Fruit fly (Drosophila melanogaster): ENCODE data around the gene CG11369.
A peak's percentile ranks its signal among the peaks of the same experiment; 100 is the strongest.

Gene CG11369

DNA sequence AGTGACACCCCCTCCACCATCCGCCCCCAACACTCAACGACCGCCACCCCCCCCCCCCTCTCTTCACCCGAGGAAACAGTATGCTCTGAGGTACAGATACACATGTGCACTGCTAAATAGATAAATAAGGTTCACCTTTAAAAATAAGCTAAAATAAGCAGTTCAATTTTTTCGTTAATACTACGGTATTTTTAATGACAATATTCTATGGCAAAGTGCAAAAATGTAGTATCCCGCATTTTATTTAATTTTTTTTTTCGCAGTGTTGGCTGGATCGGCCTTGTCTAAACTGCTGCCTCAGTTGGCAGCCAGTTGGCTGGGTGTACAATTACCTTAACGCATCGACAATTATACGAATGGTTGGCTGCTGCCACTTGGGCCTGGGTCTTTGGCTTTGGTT is 35.0 kb upstream of the CG11369 start (continued):
- TF ChIP-seq wek (GFP tag; optimal IDR thresholded peaks at IDR 0.05) (no peak), CG3995 (GFP tag; optimal IDR thresholded peaks at IDR 0.05) (no peak), CG12104 (GFP tag; optimal IDR thresholded peaks at IDR 0.05) (no peak), bsh (GFP tag; optimal IDR thresholded peaks at IDR 0.05) (peak in 1 of 2 experiments; percentile 5), Eip74EF (GFP tag; optimal IDR thresholded peaks at IDR 0.05) (no peak), chm (GFP tag; IDR thresholded peaks at IDR 0.05) (0 out of 2 replicates have a peak, but pooled peaks have one; percentile 18), CG15269 (tag; optimal IDR thresholded peaks at IDR 0.05) (peak; percentile 1), Deaf1 (tag; optimal IDR thresholded peaks at IDR 0.05) (no peak), CG17186 (GFP tag; optimal IDR thresholded peaks at IDR 0.05) (no peak), fd102C (GFP tag; optimal IDR thresholded peaks at IDR 0.05) (no peak), dmrt99B (tag; optimal IDR thresholded peaks at IDR 0.05) (peak; percentile 55), CG11456 (GFP tag; IDR thresholded peaks at IDR 0.05) (no peak), CG9609 (GFP tag; optimal IDR thresholded peaks at IDR 0.05) (no peak), Fer3 (tag; optimal IDR thresholded peaks at IDR 0.05) (no peak), lab (GFP tag; optimal IDR thresholded peaks at IDR 0.05) (peak; percentile 4), ken (GFP tag; IDR thresholded peaks at IDR 0.05) (0 out of 3 replicates have a peak, but pooled peaks have one; percentile 28), E2f2 (GFP tag; IDR thresholded peaks at IDR 0.05) (peak; percentile 28; the same call in 1 of the 2 replicates), CG10321 (GFP tag; IDR thresholded peaks at IDR 0.05) (0 out of 2 replicates have a peak, but pooled peaks have one; percentile 26), CG11504 (tag; optimal IDR thresholded peaks at IDR 0.05) (peak; percentile 72), ci (GFP tag; IDR thresholded peaks at IDR 0.05) (peak; percentile 78), CG17328 (GFP tag; IDR thresholded peaks at IDR 0.05) (peak; percentile 73), tio (GFP tag; optimal IDR thresholded peaks at IDR 0.05) (no peak), tup (GFP tag; optimal IDR thresholded peaks at IDR 0.05) (no peak), cg (GFP tag; optimal IDR thresholded peaks at IDR 0.05) (no peak), Ada2b (GFP tag; IDR thresholded peaks at IDR 0.05) (no peak), CG4404 (GFP tag; IDR thresholded peaks at IDR 0.05) (no peak), CG10366 (GFP tag; IDR thresholded peaks at IDR 0.05) (peak; percentile 56), CG18599 (GFP tag; optimal IDR thresholded peaks at IDR 0.05) (peak; percentile 17), CG31388 (GFP tag; optimal IDR thresholded peaks at IDR 0.05) (no peak), CG14050 (GFP tag; IDR thresholded peaks at IDR 0.05) (peak; percentile 30; the same call in 1 of the 3 replicates), HLHmδ (GFP tag; optimal IDR thresholded peaks at IDR 0.05) (no peak), D19B (GFP tag; optimal IDR thresholded peaks at IDR 0.05) (no peak), CG14014 (GFP tag; IDR thresholded peaks at IDR 0.05) (no peak), PHDP (tag; optimal IDR thresholded peaks at IDR 0.05) (no peak), corto (GFP tag; optimal IDR thresholded peaks at IDR 0.05) (no peak), NC2β (GFP tag; optimal IDR thresholded peaks at IDR 0.05) (no peak), zfh2 (GFP tag; optimal IDR thresholded peaks at IDR 0.05) (no peak), lmd (GFP tag; IDR thresholded peaks at IDR 0.05) (0 out of 2 replicates have a peak, but pooled peaks have one; percentile 15), CG2116 (GFP tag; optimal IDR thresholded peaks at IDR 0.05) (no peak), Awh (GFP tag; IDR thresholded peaks at IDR 0.05) (no peak), pum (GFP tag; optimal IDR thresholded peaks at IDR 0.05) (no peak), mld (GFP tag; IDR thresholded peaks at IDR 0.05; ENCODE audit: partially characterized antibody) (no peak), sisA (GFP tag; IDR thresholded peaks at IDR 0.05) (peak; percentile 28; the same call in 1 of the 2 replicates), CG32767 (GFP tag; IDR thresholded peaks at IDR 0.05) (peak; percentile 73), lbe (GFP tag; optimal IDR thresholded peaks at IDR 0.05) (no peak), unpg (GFP tag; optimal IDR thresholded peaks at IDR 0.05) (peak; percentile 4), ftz-f1 (GFP tag; optimal IDR thresholded peaks at IDR 0.05) (no peak), grn (GFP tag; optimal IDR thresholded peaks at IDR 0.05) (no peak), CG13775 (GFP tag; optimal IDR thresholded peaks at IDR 0.05) (no peak), D (optimal IDR thresholded peaks at IDR 0.05) (no peak), D (GFP tag; optimal IDR thresholded peaks at IDR 0.05) (no peak)
